Worm (Caenorhabditis elegans): ENCODE data around the gene trap-2.

DNA sequence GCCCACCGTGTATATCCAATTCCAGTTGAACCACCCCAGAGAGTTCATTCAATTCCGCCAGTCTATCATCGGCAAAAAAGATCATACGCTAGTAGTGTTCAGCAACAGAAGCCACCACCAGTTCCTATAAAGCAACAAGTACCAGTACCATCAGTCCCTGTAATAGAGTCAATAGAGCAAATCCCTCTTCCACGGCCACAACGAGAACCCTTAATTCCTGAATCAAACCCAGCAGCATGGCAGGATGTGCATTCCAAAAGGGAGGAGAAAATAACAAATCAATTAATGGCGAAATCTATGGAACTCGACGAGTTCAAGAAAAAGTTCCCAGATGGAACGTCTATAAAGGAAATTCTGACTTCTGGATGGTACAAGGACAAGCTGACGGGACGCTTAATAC is 22.0 kb upstream of the trap-2 start:
- TF ChIP-seq ref-2 (tag; optimal IDR thresholded peaks at IDR 0.05), result no peak
- no peak for TF ChIP-seq rnt-1 (tag; optimal IDR thresholded peaks at IDR 0.05)
- TF ChIP-seq nhr-11 (tag; optimal IDR thresholded peaks at IDR 0.05), result no peak
- TF ChIP-seq elt-4 (tag; optimal IDR thresholded peaks at IDR 0.05), result no peak
- TF ChIP-seq tbx-2 (tag; optimal IDR thresholded peaks at IDR 0.05), result no peak
- no peak for TF ChIP-seq ama-1 (optimal IDR thresholded peaks at IDR 0.05)
- TF ChIP-seq hlh-6 (tag; optimal IDR thresholded peaks at IDR 0.05), result no peak
- TF ChIP-seq fkh-10 (GFP tag; optimal IDR thresholded peaks at IDR 0.05), result no peak
- no peak for TF ChIP-seq fkh-6 (tag; optimal IDR thresholded peaks at IDR 0.05)
- TF ChIP-seq pqm-1 (tag; optimal IDR thresholded peaks at IDR 0.05), result no peak
- no peak for TF ChIP-seq nfya-1 (tag; optimal IDR thresholded peaks at IDR 0.05)
- no peak for TF ChIP-seq F13H6.1 (tag; optimal IDR thresholded peaks at IDR 0.05)
- TF ChIP-seq ztf-16 (tag; optimal IDR thresholded peaks at IDR 0.05), result no peak

Measured in whole organism, late embryonic.